Worm (Caenorhabditis elegans): ENCODE data around the gene srh-186.

DNA sequence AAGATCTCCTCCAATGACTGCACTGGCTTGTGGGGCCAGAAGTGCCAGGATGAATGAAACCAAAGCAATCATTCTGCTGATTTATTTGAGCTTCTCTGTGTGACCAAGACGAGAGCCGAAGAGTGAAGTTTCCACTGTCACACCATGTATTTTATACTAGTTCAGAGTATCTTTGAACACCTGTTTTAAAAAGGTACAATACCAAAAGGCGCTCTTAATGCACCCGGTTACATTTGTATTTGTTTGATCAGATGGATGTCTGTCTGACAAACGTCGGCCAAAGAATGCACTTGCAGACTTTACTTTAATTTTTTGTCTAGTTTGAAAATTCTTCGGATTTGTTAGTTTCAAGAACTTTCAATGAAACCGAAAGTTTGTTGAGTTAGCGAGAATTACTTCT, 35.3 kb upstream of the srh-186 start, which contains the start of gene F35E8.10:
- TF ChIP-seq drap-1 (GFP tag; optimal IDR thresholded peaks at IDR 0.05) (no peak), ces-1 (GFP tag; optimal IDR thresholded peaks at IDR 0.05) (no peak), nhr-12 (tag; optimal IDR thresholded peaks at IDR 0.05) (no peak), unc-62 (GFP tag; optimal IDR thresholded peaks at IDR 0.05) (no peak), snpc-4 (tag; optimal IDR thresholded peaks at IDR 0.05) (no peak), cnd-1 (tag; optimal IDR thresholded peaks at IDR 0.05) (no peak), hlh-1 (tag; optimal IDR thresholded peaks at IDR 0.05) (no peak)

All from whole organism, mixed stage, embryonic.